Fruit fly (Drosophila melanogaster): Measurements from ENCODE around the gene CG31437.

Gene CG31437

dm6 chr3R:25388522-25388921, 5.0 kb downstream of the CG31437 start:
- TF ChIP-seq row (GFP tag; IDR thresholded peaks at IDR 0.05) (peak; percentile 47; the same call in 2 of the 3 replicates), CG11695 (GFP tag; IDR thresholded peaks at IDR 0.05) (no peak), CG6689 (GFP tag; IDR thresholded peaks at IDR 0.05) (no peak), pfk (GFP tag; optimal IDR thresholded peaks at IDR 0.05) (no peak), Fer3 (tag; optimal IDR thresholded peaks at IDR 0.05) (peak; percentile 9), Ptx1 (GFP tag; IDR thresholded peaks at IDR 0.05) (0 out of 2 replicates have a peak, but pooled peaks have one; percentile 12), disco-r (GFP tag; optimal IDR thresholded peaks at IDR 0.05) (no peak), nerfin-1 (tag; optimal IDR thresholded peaks at IDR 0.05) (no peak), CG18599 (GFP tag; optimal IDR thresholded peaks at IDR 0.05) (no peak), chn (GFP tag; optimal IDR thresholded peaks at IDR 0.05) (no peak), ttk (GFP tag; IDR thresholded peaks at IDR 0.05) (0 out of 2 replicates have a peak, but pooled peaks have one; percentile 12), CG15269 (tag; optimal IDR thresholded peaks at IDR 0.05) (peak; percentile 2), CG6813 (GFP tag; optimal IDR thresholded peaks at IDR 0.05) (no peak), CG31441 (GFP tag; IDR thresholded peaks at IDR 0.05) (no peak), CG2116 (GFP tag; optimal IDR thresholded peaks at IDR 0.05) (no peak), TFAM (GFP tag; optimal IDR thresholded peaks at IDR 0.05) (no peak), yki (optimal IDR thresholded peaks at IDR 0.05) (no peak), CG9437 (GFP tag; optimal IDR thresholded peaks at IDR 0.05) (no peak), lab (GFP tag; optimal IDR thresholded peaks at IDR 0.05) (no peak), CG16863 (GFP tag; optimal IDR thresholded peaks at IDR 0.05) (no peak), slbo (GFP tag; IDR thresholded peaks at IDR 0.05) (0 out of 2 replicates have a peak, but pooled peaks have one; percentile 10), al (GFP tag; IDR thresholded peaks at IDR 0.05) (peak; percentile 24; the same call in 1 of the 2 replicates), Sox102F (GFP tag; optimal IDR thresholded peaks at IDR 0.05) (peak; percentile 21), ERR (GFP tag; optimal IDR thresholded peaks at IDR 0.05) (no peak), CG30431 (GFP tag; optimal IDR thresholded peaks at IDR 0.05) (no peak), peb (GFP tag; IDR thresholded peaks at IDR 0.05) (no peak), CG4617 (GFP tag; optimal IDR thresholded peaks at IDR 0.05; ENCODE audit: borderline replicate concordance) (no peak), Ada2b (GFP tag; IDR thresholded peaks at IDR 0.05) (0 out of 2 replicates have a peak, but pooled peaks have one; percentile 24), dysf (GFP tag; IDR thresholded peaks at IDR 0.05) (0 out of 3 replicates have a peak, but pooled peaks have one; percentile 23), sr (GFP tag; IDR thresholded peaks at IDR 0.05) (no peak), wek (GFP tag; optimal IDR thresholded peaks at IDR 0.05) (no peak), CG8944 (GFP tag; optimal IDR thresholded peaks at IDR 0.05) (no peak), CG33213 (GFP tag; optimal IDR thresholded peaks at IDR 0.05) (no peak), CG8388 (GFP tag; optimal IDR thresholded peaks at IDR 0.05) (no peak), Dp (GFP tag; optimal IDR thresholded peaks at IDR 0.05) (no peak), CG15696 (tag; optimal IDR thresholded peaks at IDR 0.05) (no peak), sd (tag; optimal IDR thresholded peaks at IDR 0.05) (no peak), CG32532 (GFP tag; IDR thresholded peaks at IDR 0.05) (0 out of 2 replicates have a peak, but pooled peaks have one; percentile 17), grau (tag; optimal IDR thresholded peaks at IDR 0.05) (peak; percentile 69), zen2 (GFP tag; IDR thresholded peaks at IDR 0.05; ENCODE audit: partially characterized antibody) (peak; percentile 33; the same call in 1 of the 3 replicates), lmd (GFP tag; IDR thresholded peaks at IDR 0.05) (0 out of 2 replicates have a peak, but pooled peaks have one; percentile 14), CG17385 (GFP tag; optimal IDR thresholded peaks at IDR 0.05) (no peak), Rfx (GFP tag; IDR thresholded peaks at IDR 0.05) (0 out of 2 replicates have a peak, but pooled peaks have one; percentile 21), CG7357 (GFP tag; IDR thresholded peaks at IDR 0.05) (0 out of 3 replicates have a peak, but pooled peaks have one; percentile 23), CG10366 (GFP tag; IDR thresholded peaks at IDR 0.05) (0 out of 2 replicates have a peak, but pooled peaks have one; percentile 25), CG12391 (tag; optimal IDR thresholded peaks at IDR 0.05) (no peak), gcm (GFP tag; optimal IDR thresholded peaks at IDR 0.05) (no peak), Gug (GFP tag; IDR thresholded peaks at IDR 0.05) (no peak), slou (GFP tag; optimal IDR thresholded peaks at IDR 0.05) (no peak)

All from whole organism, embryonic.